Fruit fly (Drosophila melanogaster) whole organism, wandering third instar larva: ENCODE measurements around the gene CG14036.

Experiments
- Abd-B ChIP-seq: fragments of >200 bp; optimal IDR thresholded peaks from 2 replicates; lab custom pipeline; 2017; ENCODE audit warnings: missing biosample characterization, missing genetic modification characterization
- CG32264 ChIP-seq: fragments of 200-800 bp; sonication (Bioruptor generic); optimal IDR thresholded peaks from 2 replicates; lab custom pipeline; 2016; ENCODE audit warnings: missing biosample characterization, missing genetic modification characterization
- CG9705 ChIP-seq: fragments of 200-800 bp; sonication (Bioruptor generic); optimal IDR thresholded peaks from 2 replicates; lab custom pipeline; 2018; ENCODE audit warnings: missing biosample characterization, mild to moderate bottlenecking, missing genetic modification characterization
- CrebA ChIP-seq: fragments of 200-800 bp; sonication (Bioruptor generic); optimal IDR thresholded peaks from 2 replicates; lab custom pipeline; 2016; ENCODE audit warnings: missing biosample characterization, mild to moderate bottlenecking, missing genetic modification characterization, borderline replicate concordance
- GATAd ChIP-seq: sonication (Bioruptor generic); optimal IDR thresholded peaks from 2 replicates; lab custom pipeline; 2016; ENCODE audit warnings: missing biosample characterization, missing genetic modification characterization
- HLH106 ChIP-seq: fragments of 200-800 bp; optimal IDR thresholded peaks from 3 replicates; lab custom pipeline; 2019; ENCODE audit warnings: missing biosample characterization, mild to moderate bottlenecking, missing genetic modification characterization, moderate library complexity
- Hnf4 ChIP-seq: fragments of 200-800 bp; sonication (Bioruptor generic); optimal IDR thresholded peaks from 2 replicates; lab custom pipeline; 2016; ENCODE audit warnings: missing biosample characterization, mild to moderate bottlenecking, missing genetic modification characterization
- Hr78 ChIP-seq: fragments of >200 bp; optimal IDR thresholded peaks from 2 replicates; lab custom pipeline; 2017; ENCODE audit warnings: missing biosample characterization, missing genetic modification characterization
- Hr83 ChIP-seq: fragments of 200-300 bp; sonication (Bioruptor generic); optimal IDR thresholded peaks from 2 replicates; lab custom pipeline; 2016; ENCODE audit warnings: missing biosample characterization, mild to moderate bottlenecking, missing genetic modification characterization, moderate library complexity; ENCODE audit not compliant: poor library complexity, severe bottlenecking
- Jra ChIP-seq: sonication (Bioruptor generic); optimal IDR thresholded peaks from 2 replicates; lab custom pipeline; 2016; ENCODE audit warnings: missing biosample characterization, missing genetic modification characterization
- Mio ChIP-seq: sonication (Bioruptor generic); optimal IDR thresholded peaks from 2 replicates; lab custom pipeline; 2016; ENCODE audit warnings: missing biosample characterization, missing genetic modification characterization
- Myc ChIP-seq: fragments of >200 bp; optimal IDR thresholded peaks from 2 replicates; lab custom pipeline; 2017
- N ChIP-seq: fragments of >200 bp; optimal IDR thresholded peaks from 2 replicates; lab custom pipeline; 2018; ENCODE audit warnings: missing biosample characterization, missing external identifiers, missing genetic modification characterization
- Rel ChIP-seq, 2 experiments: fragments of 200-800 bp; sonication (Bioruptor generic) in 1 of 2; optimal IDR thresholded peaks; 2 replicates in 1 of 2; 3 replicates in 1 of 2; lab custom pipeline; 2016 to 2019; ENCODE audit warnings: mild to moderate bottlenecking in 2 of 2, missing biosample characterization in 2 of 2, missing genetic modification characterization in 2 of 2, moderate library complexity in 1 of 2
- Sp1 ChIP-seq: fragments of 200-800 bp; sonication (Bioruptor generic); optimal IDR thresholded peaks from 3 replicates; lab custom pipeline; 2019; ENCODE audit warnings: missing biosample characterization, mild to moderate bottlenecking, missing genetic modification characterization, moderate library complexity
- Vsx2 ChIP-seq: fragments of 200-300, 225-300 bp; sonication (Bioruptor generic); optimal IDR thresholded peaks from 2 replicates; lab custom pipeline; 2018; ENCODE audit warnings: missing biosample characterization, missing genetic modification characterization; ENCODE audit not compliant: partially characterized antibody
- br ChIP-seq: fragments of 200-800 bp; sonication (Bioruptor generic); optimal IDR thresholded peaks from 2 replicates; lab custom pipeline; 2016; ENCODE audit warnings: missing biosample characterization, missing genetic modification characterization
- brk ChIP-seq: fragments of 200-800 bp; sonication (Bioruptor generic); optimal IDR thresholded peaks from 2 replicates; lab custom pipeline; 2016; ENCODE audit warnings: missing biosample characterization, mild to moderate bottlenecking, missing genetic modification characterization
- dl ChIP-seq, 2 experiments: fragments of 175-275, 200-275 bp in 1 of 2; fragments of 200-275 bp in 1 of 2; sonication (Bioruptor generic); optimal IDR thresholded peaks; lab custom pipeline; 2018; ENCODE audit warnings: mild to moderate bottlenecking in 2 of 2, missing biosample characterization in 2 of 2, missing genetic modification characterization in 2 of 2, moderate library complexity in 2 of 2; ENCODE audit not compliant: partially characterized antibody in 2 of 2, insufficient read depth in 1 of 2
- dmrt93B ChIP-seq: fragments of 200-800 bp; sonication (Bioruptor generic); optimal IDR thresholded peaks from 2 replicates; lab custom pipeline; 2018; ENCODE audit warnings: missing biosample characterization, mild to moderate bottlenecking, missing genetic modification characterization
- dsf ChIP-seq: sonication (Bioruptor generic); optimal IDR thresholded peaks from 2 replicates; lab custom pipeline; 2016; ENCODE audit warnings: missing biosample characterization, missing genetic modification characterization, borderline replicate concordance
- ey ChIP-seq: fragments of 200-800 bp; sonication (Bioruptor generic); optimal IDR thresholded peaks from 2 replicates; lab custom pipeline; 2016; ENCODE audit warnings: missing biosample characterization, missing genetic modification characterization
- foxo ChIP-seq, 2 experiments: fragments of 200-800 bp; sonication (Bioruptor generic); optimal IDR thresholded peaks; 2 replicates in 1 of 2; 3 replicates in 1 of 2; lab custom pipeline; 2016 to 2017; ENCODE audit warnings: missing biosample characterization in 2 of 2, missing genetic modification characterization in 2 of 2
- fru ChIP-seq: fragments of 200-800 bp; sonication (Bioruptor generic); optimal IDR thresholded peaks from 3 replicates; lab custom pipeline; 2016; ENCODE audit warnings: missing biosample characterization, mild to moderate bottlenecking, missing genetic modification characterization
- h ChIP-seq: fragments of 200-800 bp; sonication (Bioruptor generic); optimal IDR thresholded peaks from 3 replicates; lab custom pipeline; 2016; ENCODE audit warnings: missing biosample characterization, mild to moderate bottlenecking, missing genetic modification characterization
- jim ChIP-seq: fragments of 175-275, 200-325 bp; sonication (Bioruptor generic); optimal IDR thresholded peaks from 2 replicates; lab custom pipeline; 2016; ENCODE audit warnings: missing biosample characterization, mild to moderate bottlenecking, missing genetic modification characterization
- lola ChIP-seq: fragments of >200 bp; optimal IDR thresholded peaks from 2 replicates; lab custom pipeline; 2017; ENCODE audit warnings: missing biosample characterization, missing genetic modification characterization
- pan ChIP-seq: fragments of >200 bp; optimal IDR thresholded peaks from 2 replicates; lab custom pipeline; 2017
- psq ChIP-seq: fragments of 200-800 bp; sonication (Bioruptor generic); optimal IDR thresholded peaks from 3 replicates; lab custom pipeline; 2017; ENCODE audit warnings: missing biosample characterization, mild to moderate bottlenecking, missing genetic modification characterization, moderate library complexity
- rgr ChIP-seq: fragments of 200-800 bp; sonication (Bioruptor generic); optimal IDR thresholded peaks from 3 replicates; lab custom pipeline; 2016; ENCODE audit warnings: missing biosample characterization, mild to moderate bottlenecking, missing genetic modification characterization
- sage ChIP-seq: fragments of 200-800 bp; sonication (Bioruptor generic); optimal IDR thresholded peaks from 2 replicates; lab custom pipeline; 2016; ENCODE audit warnings: missing biosample characterization, mild to moderate bottlenecking, missing genetic modification characterization
- sv ChIP-seq: fragments of 200-800 bp; sonication (Bioruptor generic); optimal IDR thresholded peaks from 3 replicates; lab custom pipeline; 2016; ENCODE audit warnings: missing biosample characterization, missing genetic modification characterization
- tai ChIP-seq: sonication (Bioruptor generic); optimal IDR thresholded peaks from 2 replicates; lab custom pipeline; 2016; ENCODE audit warnings: missing biosample characterization, missing genetic modification characterization
- woc ChIP-seq: sonication (Bioruptor generic); optimal IDR thresholded peaks from 2 replicates; lab custom pipeline; 2016; ENCODE audit warnings: missing biosample characterization, mild to moderate bottlenecking, missing genetic modification characterization

CG14036 gene

DNA sequence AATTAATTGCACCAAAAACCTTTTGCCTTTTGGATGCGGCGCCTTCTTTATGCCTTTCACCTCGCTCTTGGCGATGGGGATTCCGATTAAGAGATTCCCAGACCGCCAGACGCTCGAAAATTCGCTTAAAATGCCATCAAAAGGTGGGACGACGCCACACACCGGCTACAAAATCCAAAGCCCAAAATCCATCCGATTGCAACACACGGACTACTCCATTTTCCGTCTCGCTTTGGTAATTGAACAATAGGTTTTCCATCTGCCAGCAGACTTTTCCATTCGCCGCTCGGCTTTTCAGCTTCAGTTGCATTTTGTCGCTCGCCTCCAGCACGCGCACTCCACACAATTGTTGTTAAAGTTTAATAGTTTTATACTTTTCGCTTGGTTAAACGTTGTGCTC, 5.7 kb upstream of the CG14036 start, which contains the start of gene qtc:
Gene qtc, plus strand, starts transcription at position 301 of the 400 bp plus-strand sequence.
- TF ChIP-seq lola (GFP tag; lab: Kevin White, UChicago) (no peak), pan (lab: Kevin White, UChicago) (no peak), Jra (GFP tag; lab: Kevin White, UChicago) (no peak), dl (GFP tag; optimal IDR thresholded peaks at IDR 0.05; lab: Kevin White, UChicago; ENCODE audit: insufficient read depth in 1 of 2, partially characterized antibody in 2 of 2) (no peak)
- TF ChIP-seq, all 38 proteins: peak for 0

DNA sequence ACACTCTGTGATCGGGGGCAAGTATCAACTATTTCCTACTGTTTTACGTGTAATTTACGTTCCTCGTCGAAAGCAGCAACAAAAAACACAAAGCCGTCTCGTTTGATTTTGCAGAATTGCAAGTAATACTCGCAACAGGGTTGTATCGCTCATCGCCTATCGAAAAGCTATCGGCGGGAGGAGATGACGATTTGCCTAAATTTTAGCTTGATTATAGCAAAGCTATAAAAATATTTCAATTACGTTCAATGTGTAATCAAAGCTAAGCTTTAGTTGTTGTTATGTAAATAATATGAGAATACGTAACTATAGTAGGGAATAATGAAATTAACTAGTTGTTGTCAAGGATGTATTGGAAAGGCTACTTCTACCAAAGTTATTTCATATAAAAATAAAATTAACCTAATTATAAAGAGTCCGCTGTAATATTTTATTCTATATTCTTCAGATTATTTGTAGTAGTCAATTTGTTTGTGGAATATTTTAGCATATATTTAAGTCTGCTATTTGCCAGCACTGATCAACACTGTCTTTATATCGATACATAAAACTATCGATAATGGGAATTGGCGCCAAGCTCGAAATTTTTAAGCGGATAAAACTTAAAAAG, 4.9 kb upstream of the CG14036 start, which contains the start of gene Rpn11:
Gene Rpn11, minus strand, starts transcription at position 146 of the 610 bp plus-strand sequence.
- TF ChIP-seq Hr78 (no peak), Myc (peak; percentile 91), rgr (GFP tag; lab: Kevin White, UChicago) (peak; percentile 42), HLH106 (tag; lab: Kevin White, UChicago) (peak; percentile 69), dsf (GFP tag; lab: Kevin White, UChicago) (no peak), psq (peak; percentile 41), fru (GFP tag; lab: Kevin White, UChicago) (peak; percentile 66), Vsx2 (GFP tag; lab: Kevin White, UChicago) (no peak), sv (GFP tag; lab: Kevin White, UChicago) (peak; percentile 26), pan (lab: Kevin White, UChicago) (no peak), woc (GFP tag; lab: Kevin White, UChicago) (peak; percentile 81), tai (GFP tag; lab: Kevin White, UChicago) (no peak), N (GFP tag; lab: Kevin White, UChicago) (no peak), Hnf4 (GFP tag; lab: Kevin White, UChicago) (peak; percentile 10), Abd-B (GFP tag; lab: Kevin White, UChicago) (no peak), CG32264 (GFP tag; lab: Kevin White, UChicago) (no peak), Jra (GFP tag; lab: Kevin White, UChicago) (peak; percentile 66), Rel (GFP tag; optimal IDR thresholded peaks at IDR 0.05; lab: Kevin White, UChicago) (no peak), Rel (tag; optimal IDR thresholded peaks at IDR 0.05; lab: Kevin White, UChicago) (no peak), br (peak; percentile 43), CG9705 (GFP tag; lab: Kevin White, UChicago) (peak; percentile 43), ey (GFP tag; lab: Kevin White, UChicago) (peak; percentile 8), dl (GFP tag; optimal IDR thresholded peaks at IDR 0.05; lab: Kevin White, UChicago; ENCODE audit: insufficient read depth in 1 of 2, partially characterized antibody in 2 of 2) (no peak), Sp1 (GFP tag; lab: Kevin White, UChicago) (peak; percentile 73), Hr83 (peak; percentile 5), brk (peak; percentile 54), foxo (GFP tag; optimal IDR thresholded peaks at IDR 0.05; lab: Kevin White, UChicago) (peak in 1 of 2 experiments; percentile 74), dmrt93B (peak; percentile 39), Mio (no peak), h (peak; percentile 69)

DNA sequence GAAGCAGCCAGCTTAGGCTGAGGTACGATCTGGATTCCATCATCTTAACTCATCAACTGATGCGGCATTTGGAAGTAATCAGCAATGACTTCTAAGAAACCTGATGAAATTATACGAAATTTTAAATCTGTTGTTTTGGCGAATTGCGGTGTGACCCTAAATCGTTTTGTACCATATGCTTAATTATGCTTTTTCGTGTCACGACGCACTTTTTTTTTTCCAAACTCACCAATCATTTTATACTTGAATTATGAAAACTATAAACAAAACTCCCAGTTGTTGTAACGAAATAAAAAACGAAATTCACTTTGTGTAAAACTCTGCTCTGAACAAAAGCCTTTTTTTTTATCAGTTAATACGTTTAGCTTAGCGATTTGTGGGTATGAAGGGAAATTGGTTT, 3.3 kb upstream of the CG14036 start, which contains the start of gene Nepl3:
Gene Nepl3, minus strand, starts transcription at position 155 of the 400 bp plus-strand sequence.
- TF ChIP-seq tai (GFP tag; lab: Kevin White, UChicago) (no peak), foxo (GFP tag; optimal IDR thresholded peaks at IDR 0.05; lab: Kevin White, UChicago) (no peak), woc (GFP tag; lab: Kevin White, UChicago) (peak; percentile 8)

DNA sequence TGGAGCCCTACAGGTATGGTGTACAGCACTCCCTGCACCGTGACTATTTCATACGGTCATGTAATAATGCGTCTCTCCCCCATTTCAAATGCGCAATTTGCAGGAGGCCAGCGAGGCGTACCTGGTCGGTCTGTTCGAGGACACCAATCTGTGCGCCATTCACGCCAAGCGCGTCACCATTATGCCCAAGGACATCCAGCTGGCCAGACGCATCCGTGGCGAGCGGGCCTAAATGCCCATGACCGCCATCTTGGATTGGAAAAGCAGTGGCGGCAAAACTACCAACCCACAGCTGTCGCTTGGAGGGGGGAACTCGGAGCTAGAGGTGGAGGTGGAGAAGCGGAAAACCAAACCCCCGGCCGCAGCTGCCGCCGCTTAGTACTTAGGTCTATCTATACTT, 712 bp upstream of the CG14036 start:
- TF ChIP-seq ey (GFP tag; lab: Kevin White, UChicago): no peak
- no peak for TF ChIP-seq sage (GFP tag; lab: Kevin White, UChicago)

DNA sequence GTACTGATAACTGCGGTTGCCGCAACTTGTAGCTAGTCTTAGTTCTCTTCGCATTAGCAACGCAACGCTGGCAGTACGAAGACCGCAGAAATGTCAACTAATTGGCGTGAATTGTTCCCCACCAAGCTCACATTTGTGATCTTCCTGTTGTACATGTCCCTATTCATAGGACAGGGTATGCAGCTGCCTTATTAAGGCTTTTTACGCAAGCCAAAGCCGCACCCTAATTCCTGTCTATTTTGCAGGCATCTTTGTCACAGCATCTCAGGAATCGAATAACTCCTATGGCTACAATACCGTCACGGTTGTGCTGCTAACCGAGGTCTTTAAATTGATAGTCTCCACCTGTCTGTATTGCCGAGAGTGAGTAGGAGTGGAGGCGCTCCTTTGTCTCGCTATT, 1.8 kb downstream of the CG14036 start, which contains the start of gene eIF3h:
Gene eIF3h, minus strand, starts transcription at position 101 of the 400 bp plus-strand sequence.
- TF ChIP-seq Hnf4 (GFP tag; lab: Kevin White, UChicago): no peak
- no peak for TF ChIP-seq GATAd (GFP tag; lab: Kevin White, UChicago)
- TF ChIP-seq CrebA (GFP tag; lab: Kevin White, UChicago): no peak
- TF ChIP-seq brk: no peak
- TF ChIP-seq sage (GFP tag; lab: Kevin White, UChicago): no peak
- TF ChIP-seq fru (GFP tag; lab: Kevin White, UChicago): no peak
- no peak for TF ChIP-seq Mio
- TF ChIP-seq woc (GFP tag; lab: Kevin White, UChicago): no peak
- no peak for TF ChIP-seq Myc
- no peak for TF ChIP-seq Hr83
- TF ChIP-seq Jra (GFP tag; lab: Kevin White, UChicago): no peak
- TF ChIP-seq dmrt93B: no peak
- no peak for TF ChIP-seq h
- no peak for TF ChIP-seq Abd-B (GFP tag; lab: Kevin White, UChicago)
- TF ChIP-seq CG32264 (GFP tag; lab: Kevin White, UChicago): no peak
- no peak for TF ChIP-seq jim
- no peak for TF ChIP-seq Sp1 (GFP tag; lab: Kevin White, UChicago)
- no peak for TF ChIP-seq lola (GFP tag; lab: Kevin White, UChicago)
